Fruit fly (Drosophila melanogaster) whole organism, adult: ENCODE data around the gene CG15865.

Source experiments
- CG11617 ChIP-seq: fragments of 200-800 bp; sonication (Bioruptor generic); optimal IDR thresholded peaks from 2 replicates; lab custom pipeline; 2017; ENCODE audit warnings: mild to moderate bottlenecking, missing biosample characterization, missing genetic modification reagents, missing genetic modification characterization
- CG1620 ChIP-seq: fragments of 200-800 bp; sonication (Bioruptor generic); optimal IDR thresholded peaks from 2 replicates; lab custom pipeline; 2016; ENCODE audit warnings: missing biosample characterization, missing genetic modification characterization
- Clk ChIP-seq: fragments of 200-800 bp; sonication (Bioruptor generic); optimal IDR thresholded peaks from 2 replicates; lab custom pipeline; 2017; ENCODE audit warnings: missing biosample characterization, missing genetic modification characterization
- Hr96 ChIP-seq: fragments of 200-800 bp; sonication (Bioruptor generic); optimal IDR thresholded peaks from 2 replicates; lab custom pipeline; 2016; ENCODE audit warnings: missing biosample characterization, missing genetic modification characterization
- bab1 ChIP-seq: fragments of 200-800 bp; sonication (Bioruptor generic); optimal IDR thresholded peaks from 3 replicates; lab custom pipeline; 2019; ENCODE audit warnings: missing biosample characterization, mild to moderate bottlenecking, missing genetic modification characterization, moderate library complexity
- cnc ChIP-seq, 2 experiments: fragments of >200 bp; optimal IDR thresholded peaks; 2 replicates each; lab custom pipeline; 2017
- ovo ChIP-seq: fragments of 200-800 bp; sonication (Bioruptor generic); optimal IDR thresholded peaks from 2 replicates; lab custom pipeline; 2016; ENCODE audit warnings: missing biosample characterization, missing genetic modification characterization
- pad ChIP-seq: fragments of 200-800 bp; sonication (Bioruptor generic); optimal IDR thresholded peaks from 3 replicates; lab custom pipeline; 2017; ENCODE audit warnings: missing biosample characterization, missing genetic modification characterization, mild to moderate bottlenecking, moderate library complexity, missing genetic modification reagents

DNA sequence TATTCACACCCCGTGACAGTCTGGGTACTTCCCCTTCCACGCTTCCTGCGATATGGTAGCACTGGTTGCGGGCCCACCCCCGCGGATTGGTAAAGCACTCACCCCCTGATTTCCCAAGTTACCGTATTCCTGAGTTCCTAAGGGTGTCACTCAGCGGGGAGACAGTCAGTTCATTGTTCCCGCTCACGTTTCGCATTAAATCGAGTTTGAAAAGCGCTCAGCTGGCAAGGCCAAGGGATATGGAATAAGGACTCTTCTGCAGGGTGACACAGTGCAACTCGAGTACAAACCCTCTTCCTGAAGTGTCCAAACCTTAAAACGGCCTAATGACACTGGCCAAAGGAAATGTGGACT is 23.8 kb upstream of the CG15865 start:
- no peak for TF ChIP-seq CG11617 (GFP tag; lab: Kevin White, UChicago)
- no peak for TF ChIP-seq ovo (GFP tag; lab: Kevin White, UChicago)
- no peak for TF ChIP-seq cnc (optimal IDR thresholded peaks at IDR 0.05; lab: Kevin White, UChicago)
- no peak for TF ChIP-seq CG1620 (GFP tag; lab: Kevin White, UChicago)
- no peak for TF ChIP-seq bab1 (GFP tag; lab: Kevin White, UChicago)
- no peak for TF ChIP-seq Clk (GFP tag; lab: Kevin White, UChicago)
- no peak for TF ChIP-seq pad
- no peak for TF ChIP-seq Hr96
